Worm (Caenorhabditis elegans): ENCODE results near the gene bath-19.
"Not testable (repeated sequence)": the region's sequence is repeated elsewhere in the genome, so short reads cannot be mapped to it uniquely, and the experiment has no call there.

DNA sequence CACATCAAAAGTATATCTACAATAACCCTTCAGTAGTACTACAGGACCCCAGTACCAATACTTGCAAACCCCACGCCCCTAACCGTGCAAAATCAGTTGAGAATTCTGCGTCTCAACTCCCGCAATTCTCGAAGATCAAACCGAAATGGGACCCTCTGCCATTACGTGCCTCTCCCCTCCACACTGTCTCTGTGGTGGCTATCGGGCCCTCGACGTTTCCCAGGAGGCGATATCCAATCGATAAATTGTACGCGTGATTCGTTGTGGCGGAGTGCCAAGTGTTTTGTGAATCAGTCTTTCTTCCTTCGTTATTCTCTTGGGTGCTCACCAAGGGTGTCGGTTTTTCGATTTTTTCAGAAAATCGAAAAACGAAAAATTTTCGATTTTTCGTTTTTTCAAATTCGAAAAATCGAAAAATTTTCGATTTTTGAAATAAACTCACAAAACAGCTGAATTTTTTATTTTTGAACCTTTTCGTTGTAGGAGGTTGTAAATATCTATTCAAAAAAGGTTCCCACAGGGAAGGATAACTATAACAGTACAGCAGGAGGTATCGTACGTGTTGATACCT lies 28.3 kb upstream of the bath-19 start, which contains the start of gene F07E5.12:
- TF ChIP-seq ces-1 (GFP tag; optimal IDR thresholded peaks at IDR 0.05); lin-32 (GFP tag; optimal IDR thresholded peaks at IDR 0.05); ztf-11 (tag; optimal IDR thresholded peaks at IDR 0.05); snpc-4 (tag; optimal IDR thresholded peaks at IDR 0.05); blmp-1 (tag; optimal IDR thresholded peaks at IDR 0.05); nhr-28 (tag; optimal IDR thresholded peaks at IDR 0.05); mab-5 (tag; optimal IDR thresholded peaks at IDR 0.05); zip-8 (tag; optimal IDR thresholded peaks at IDR 0.05); sem-2 (GFP tag; optimal IDR thresholded peaks at IDR 0.05); nhr-76 (tag; optimal IDR thresholded peaks at IDR 0.05); pha-4 (tag; optimal IDR thresholded peaks at IDR 0.05); elt-1 (tag; optimal IDR thresholded peaks at IDR 0.05; ENCODE audit: borderline replicate concordance, insufficient read depth): not testable (repeated sequence)
